Fruit fly (Drosophila melanogaster): ENCODE results near the gene CG9555.

The CG9555 gene

DNA sequence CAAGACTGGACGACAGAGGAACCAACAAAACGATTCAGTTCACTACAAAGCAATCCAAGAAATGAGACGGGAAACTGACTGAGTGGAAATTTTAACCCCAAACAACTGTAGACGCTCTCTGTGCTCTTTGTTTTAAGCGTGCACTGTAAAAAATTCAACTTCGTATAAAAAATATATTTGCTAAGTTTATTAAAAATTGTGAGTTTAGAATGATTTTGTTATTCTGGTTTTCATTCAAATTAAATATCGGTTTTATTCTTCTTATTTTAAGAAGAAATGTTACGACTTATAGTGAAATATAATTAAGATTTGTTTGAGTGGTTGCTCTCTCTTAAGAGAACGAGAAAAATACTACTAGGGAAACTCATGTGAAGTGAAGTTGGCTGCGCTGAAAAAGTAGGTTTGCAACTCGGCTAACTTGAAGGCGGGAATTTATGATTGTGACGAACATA, 33.5 kb upstream of the CG9555 start (continued):
- TF ChIP-seq Bgb (GFP tag; IDR thresholded peaks at IDR 0.05; ENCODE audit: partially characterized antibody) (peak; percentile 24; the same call in 1 of the 2 replicates), Oli (tag; optimal IDR thresholded peaks at IDR 0.05) (peak; percentile 91), sd (tag; optimal IDR thresholded peaks at IDR 0.05) (peak; percentile 76)

DNA sequence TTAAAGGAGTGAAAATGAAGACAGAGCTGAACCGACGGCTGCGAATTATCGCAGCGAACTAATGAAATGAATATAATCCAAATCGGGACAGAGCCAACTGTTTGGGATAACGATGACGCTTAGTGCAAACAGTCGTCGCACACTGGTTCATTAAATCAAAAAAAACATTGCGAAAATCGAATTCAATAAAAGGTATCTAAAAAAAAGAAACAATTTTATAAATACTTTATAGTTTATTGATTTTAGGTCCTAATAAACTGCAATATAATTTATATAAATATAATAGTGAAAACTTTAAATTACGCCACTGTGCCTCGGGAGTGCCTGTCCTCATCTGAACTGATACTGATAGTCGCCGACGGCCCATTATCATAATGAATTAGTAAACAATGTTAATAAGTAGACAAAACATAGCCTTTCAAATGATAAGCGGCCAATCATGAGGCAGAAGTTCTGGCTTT, 32.5 kb upstream of the CG9555 start, which contains the start of gene CG31886:
CG31886 (minus strand) TSS at position 51 of the 461 bp plus-strand sequence.
- TF ChIP-seq tgo (GFP tag; IDR thresholded peaks at IDR 0.05) (peak; percentile 40; the same call in 1 of the 3 replicates), CG32767 (GFP tag; IDR thresholded peaks at IDR 0.05) (0 out of 2 replicates have a peak, but pooled peaks have one; percentile 51), zfh1 (GFP tag; IDR thresholded peaks at IDR 0.05) (peak; percentile 58; the same call in 2 of the 3 replicates), Oli (tag; optimal IDR thresholded peaks at IDR 0.05) (peak; percentile 7), CG3281 (GFP tag; optimal IDR thresholded peaks at IDR 0.05) (no peak), lbe (GFP tag; optimal IDR thresholded peaks at IDR 0.05) (no peak), CG10209 (GFP tag; optimal IDR thresholded peaks at IDR 0.05) (peak; percentile 3), sens (GFP tag) (peak; percentile 78), CG10979 (tag; optimal IDR thresholded peaks at IDR 0.05) (peak; percentile 27), CG8765 (GFP tag; IDR thresholded peaks at IDR 0.05) (no peak), CG10267 (tag; optimal IDR thresholded peaks at IDR 0.05) (peak; percentile 3), grau (tag; optimal IDR thresholded peaks at IDR 0.05) (peak; percentile 6), ind (GFP tag; optimal IDR thresholded peaks at IDR 0.05) (peak; percentile 3), CG14667 (GFP tag; IDR thresholded peaks at IDR 0.05) (no peak), corto (GFP tag; optimal IDR thresholded peaks at IDR 0.05) (no peak), CG7271 (tag; optimal IDR thresholded peaks at IDR 0.05) (no peak), Taf1 (GFP tag; IDR thresholded peaks at IDR 0.05) (peak; percentile 52; the same call in 1 of the 2 replicates), CG17328 (GFP tag; IDR thresholded peaks at IDR 0.05) (peak; percentile 49; the same call in 1 of the 2 replicates), dimm (GFP tag; IDR thresholded peaks at IDR 0.05) (no peak), gem (tag; optimal IDR thresholded peaks at IDR 0.05) (peak; percentile 55), sr (GFP tag; IDR thresholded peaks at IDR 0.05) (no peak), CG15696 (tag; optimal IDR thresholded peaks at IDR 0.05) (peak; percentile 16), CG11695 (GFP tag; IDR thresholded peaks at IDR 0.05) (0 out of 3 replicates have a peak, but pooled peaks have one; percentile 36), lola (GFP tag; optimal IDR thresholded peaks at IDR 0.05) (peak in 1 of 3 experiments; percentile 17), CG9817 (tag; optimal IDR thresholded peaks at IDR 0.05) (no peak), CG8388 (GFP tag; optimal IDR thresholded peaks at IDR 0.05) (peak; percentile 61), slbo (GFP tag; IDR thresholded peaks at IDR 0.05) (peak; percentile 64), CG30403 (GFP tag; optimal IDR thresholded peaks at IDR 0.05) (peak; percentile 40), CG4730 (GFP tag; IDR thresholded peaks at IDR 0.05) (peak; percentile 38; the same call in 1 of the 2 replicates), knrl (GFP tag; IDR thresholded peaks at IDR 0.05; ENCODE audit: partially characterized antibody) (no peak), CG18599 (GFP tag; optimal IDR thresholded peaks at IDR 0.05) (peak; percentile 62), cas (GFP tag; IDR thresholded peaks at IDR 0.05) (no peak), CG15514 (GFP tag; optimal IDR thresholded peaks at IDR 0.05) (peak; percentile 14), zen (tag; optimal IDR thresholded peaks at IDR 0.05) (peak; percentile 6), CG32532 (GFP tag; IDR thresholded peaks at IDR 0.05) (peak; percentile 43; the same call in 1 of the 2 replicates), Ssrp (tag; optimal IDR thresholded peaks at IDR 0.05) (peak; percentile 22), CG14014 (GFP tag; IDR thresholded peaks at IDR 0.05) (peak; percentile 44), tin (GFP tag; optimal IDR thresholded peaks at IDR 0.05) (peak; percentile 4), mirr (GFP tag; optimal IDR thresholded peaks at IDR 0.05) (peak; percentile 13), gcm (GFP tag; optimal IDR thresholded peaks at IDR 0.05) (no peak), Dek (tag; optimal IDR thresholded peaks at IDR 0.05) (peak; percentile 8), Eip74EF (GFP tag; optimal IDR thresholded peaks at IDR 0.05) (no peak), nerfin-2 (GFP tag; IDR thresholded peaks at IDR 0.05; ENCODE audit: partially characterized antibody) (no peak), CG2120 (GFP tag; optimal IDR thresholded peaks at IDR 0.05) (peak; percentile 38), vvl (GFP tag; IDR thresholded peaks at IDR 0.05) (no peak; the same call in 1 of the 2 replicates)

Measured in whole organism, embryonic.